Fruit fly (Drosophila melanogaster) whole organism, embryonic: Measurements from ENCODE around the gene dysc.

Experiments
- Ada2b ChIP-seq: fragments of 200-800 bp; sonication (Bioruptor generic); IDR thresholded peaks from 2 replicates; pipeline ENCODE4 v1.3.6; 2022; ENCODE audit warnings: missing biosample characterization, missing genetic modification characterization
- Antp ChIP-seq: fragments of 200-800 bp; sonication (Bioruptor generic); optimal IDR thresholded peaks from 3 replicates; lab custom pipeline; 2016; ENCODE audit warnings: missing biosample characterization, missing genetic modification characterization
- C15 ChIP-seq: fragments of 200-800 bp; sonication (Bioruptor generic); IDR thresholded peaks from 3 replicates; pipeline ENCODE4 v1.3.6; 2022; ENCODE audit warnings: missing biosample characterization, missing genetic modification characterization
- CG11398 ChIP-seq: fragments of 200-800 bp; sonication (Bioruptor generic); optimal IDR thresholded peaks from 2 replicates; lab custom pipeline; 2016; ENCODE audit warnings: missing biosample characterization, missing genetic modification characterization
- CG12659 ChIP-seq: fragments of 200-800 bp; sonication (Bioruptor generic); optimal IDR thresholded peaks from 3 replicates; lab custom pipeline; 2017; ENCODE audit warnings: mild to moderate bottlenecking, missing biosample characterization, missing genetic modification reagents, missing genetic modification characterization
- CG15011 ChIP-seq: fragments of 200-800 bp; sonication (Bioruptor generic); optimal IDR thresholded peaks from 3 replicates; lab custom pipeline; 2018; ENCODE audit warnings: missing biosample characterization, mild to moderate bottlenecking, missing genetic modification characterization
- CG15601 ChIP-seq: fragments of 200-800 bp; sonication (Bioruptor generic); optimal IDR thresholded peaks from 3 replicates; lab custom pipeline; 2019; ENCODE audit warnings: missing biosample characterization, mild to moderate bottlenecking, missing genetic modification characterization, moderate library complexity
- CG17186 ChIP-seq: fragments of 200-800 bp; sonication (Bioruptor generic); optimal IDR thresholded peaks from 3 replicates; lab custom pipeline; 2017; ENCODE audit warnings: missing biosample characterization, missing genetic modification reagents, missing genetic modification characterization
- CG17359 ChIP-seq: fragments of 200-800 bp; sonication (Bioruptor generic); optimal IDR thresholded peaks from 3 replicates; lab custom pipeline; 2018; ENCODE audit warnings: missing biosample characterization, mild to moderate bottlenecking, missing genetic modification characterization, moderate library complexity
- CG18011 ChIP-seq: fragments of 200-800 bp; sonication (Bioruptor generic); optimal IDR thresholded peaks from 2 replicates; lab custom pipeline; 2017; ENCODE audit warnings: missing biosample characterization, missing genetic modification characterization, mild to moderate bottlenecking, moderate library complexity, missing genotype
- CG30403 ChIP-seq: fragments of 200-800 bp; sonication (Bioruptor generic); optimal IDR thresholded peaks from 3 replicates; lab custom pipeline; 2016; ENCODE audit warnings: missing biosample characterization, missing genetic modification characterization
- CG34376 ChIP-seq: fragments of 200-800 bp; sonication (Bioruptor generic); optimal IDR thresholded peaks from 2 replicates; lab custom pipeline; 2018; ENCODE audit warnings: missing biosample characterization, mild to moderate bottlenecking, missing genetic modification characterization
- CG7372 ChIP-seq: fragments of 200-800 bp; sonication (Bioruptor generic); IDR thresholded peaks from 2 replicates; pipeline ENCODE4 v1.3.6; 2022; ENCODE audit warnings: missing biosample characterization, missing genetic modification characterization
- CG8290 ChIP-seq, 3 experiments: fragments of 200-800 bp; sonication (Bioruptor generic); optimal IDR thresholded peaks; 2 replicates each; lab custom pipeline; 2016 to 2019; ENCODE audit warnings: missing biosample characterization in 3 of 3, missing genetic modification characterization in 3 of 3, mild to moderate bottlenecking in 2 of 3, moderate library complexity in 1 of 3
- CG8478 ChIP-seq: fragments of >200 bp; optimal IDR thresholded peaks from 2 replicates; lab custom pipeline; 2018
- Chrac-16 ChIP-seq: fragments of 200-800 bp; sonication (Bioruptor generic); optimal IDR thresholded peaks from 3 replicates; lab custom pipeline; 2016; ENCODE audit warnings: missing biosample characterization, missing genetic modification characterization
- Doc3 ChIP-seq: fragments of 200-800 bp; sonication (Bioruptor generic); IDR thresholded peaks from 3 replicates; pipeline ENCODE4 v1.3.6; 2022; ENCODE audit warnings: missing biosample characterization, missing genetic modification characterization; ENCODE audit not compliant: partially characterized antibody
- Dref ChIP-seq: fragments of 200-800 bp; sonication (Bioruptor generic); IDR thresholded peaks from 2 replicates; pipeline ENCODE4 v1.3.6; 2022; ENCODE audit warnings: missing biosample characterization, missing genetic modification characterization
- Elba2 ChIP-seq: fragments of 200-800 bp; sonication (Bioruptor generic); optimal IDR thresholded peaks from 3 replicates; lab custom pipeline; 2016; ENCODE audit warnings: missing biosample characterization, missing genetic modification characterization
- H2.0 ChIP-seq: fragments of 200-800 bp; sonication (Bioruptor generic); IDR thresholded peaks from 2 replicates; pipeline ENCODE4 v1.3.6; 2022; ENCODE audit warnings: missing biosample characterization, missing genetic modification characterization
- HLH54F ChIP-seq: fragments of 200-800 bp; sonication (Bioruptor generic); optimal IDR thresholded peaks from 3 replicates; lab custom pipeline; 2016; ENCODE audit warnings: missing biosample characterization, missing genetic modification characterization
- Hey ChIP-seq: fragments of 200-800 bp; sonication (Bioruptor generic); optimal IDR thresholded peaks from 3 replicates; lab custom pipeline; 2018; ENCODE audit warnings: missing biosample characterization, mild to moderate bottlenecking, missing genetic modification characterization
- HmgZ ChIP-seq: fragments of 200-800 bp; sonication (Bioruptor generic); optimal IDR thresholded peaks from 2 replicates; lab custom pipeline; 2018; ENCODE audit warnings: missing biosample characterization, mild to moderate bottlenecking, missing genetic modification characterization
- Hr78 ChIP-seq, 2 experiments: fragments of 200-800 bp in 1 of 2; fragments of >200 bp in 1 of 2; sonication (Bioruptor generic) in 1 of 2; optimal IDR thresholded peaks; 2 replicates each; lab custom pipeline; 2017 to 2019; ENCODE audit warnings: missing biosample characterization in 2 of 2, missing genetic modification characterization in 2 of 2, mild to moderate bottlenecking in 1 of 2, moderate library complexity in 1 of 2
- NfI ChIP-seq: fragments of 200-800 bp; sonication (Bioruptor generic); optimal IDR thresholded peaks from 3 replicates; lab custom pipeline; 2018; ENCODE audit warnings: missing biosample characterization, mild to moderate bottlenecking, missing genetic modification characterization, moderate library complexity
- ap ChIP-seq: fragments of 200-800 bp; sonication (Bioruptor generic); IDR thresholded peaks from 2 replicates; pipeline ENCODE4 v1.3.6; 2022; ENCODE audit warnings: missing biosample characterization, missing genetic modification characterization
- cad ChIP-seq: fragments of >200 bp; optimal IDR thresholded peaks from 2 replicates; lab custom pipeline; 2017; ENCODE audit warnings: missing biosample characterization, missing genetic modification characterization
- dm ChIP-seq: fragments of 200-800 bp; sonication (Bioruptor generic); optimal IDR thresholded peaks from 3 replicates; lab custom pipeline; 2016; ENCODE audit warnings: missing biosample characterization, missing genetic modification characterization
- fd96Cb ChIP-seq: fragments of 200-800 bp; sonication (Bioruptor generic); optimal IDR thresholded peaks from 2 replicates; lab custom pipeline; 2018; ENCODE audit warnings: missing biosample characterization, mild to moderate bottlenecking, missing genetic modification characterization, moderate library complexity
- fru ChIP-seq: fragments of >200 bp; optimal IDR thresholded peaks from 2 replicates; lab custom pipeline; 2017
- gcm ChIP-seq: fragments of 200-800 bp; sonication (Bioruptor generic); optimal IDR thresholded peaks from 2 replicates; lab custom pipeline; 2019; ENCODE audit warnings: missing biosample characterization, mild to moderate bottlenecking, missing genetic modification characterization, moderate library complexity
- gcm2 ChIP-seq: fragments of 200-800 bp; sonication (Bioruptor generic); optimal IDR thresholded peaks from 2 replicates; lab custom pipeline; 2016; ENCODE audit warnings: missing biosample characterization, missing genetic modification characterization
- gt ChIP-seq: fragments of 200-800 bp; sonication (Bioruptor generic); IDR thresholded peaks from 2 replicates; pipeline ENCODE4 v1.3.6; 2022; ENCODE audit warnings: missing biosample characterization, missing genetic modification characterization
- her ChIP-seq: fragments of 200-800 bp; sonication (Bioruptor generic); optimal IDR thresholded peaks from 2 replicates; lab custom pipeline; 2016; ENCODE audit warnings: missing biosample characterization, missing genetic modification characterization
- ind ChIP-seq: fragments of 200-800 bp; sonication (Bioruptor generic); optimal IDR thresholded peaks from 3 replicates; lab custom pipeline; 2016; ENCODE audit warnings: missing biosample characterization, missing genetic modification characterization
- lola ChIP-seq, 3 experiments: fragments of >200 bp in 2 of 3; fragments of 200-800 bp in 1 of 3; sonication (Bioruptor generic) in 1 of 3; optimal IDR thresholded peaks; 2 replicates each; lab custom pipeline; 2017 to 2019; ENCODE audit warnings: missing biosample characterization in 3 of 3, missing genetic modification characterization in 3 of 3, mild to moderate bottlenecking in 1 of 3, moderate library complexity in 1 of 3
- mam ChIP-seq: fragments of 200-800 bp; sonication (Bioruptor generic); optimal IDR thresholded peaks from 3 replicates; lab custom pipeline; 2016; ENCODE audit warnings: missing biosample characterization, missing genetic modification characterization
- org-1 ChIP-seq: fragments of 200-800 bp; sonication (Bioruptor generic); optimal IDR thresholded peaks from 2 replicates; lab custom pipeline; 2017; ENCODE audit warnings: missing biosample characterization, missing genetic modification characterization
- pho ChIP-seq: fragments of 200-800 bp; sonication (Bioruptor generic); optimal IDR thresholded peaks from 2 replicates; lab custom pipeline; 2016; ENCODE audit warnings: missing biosample characterization, missing genetic modification characterization
- pros ChIP-seq: fragments of 200-800 bp; sonication (Bioruptor generic); optimal IDR thresholded peaks from 3 replicates; lab custom pipeline; 2019; ENCODE audit warnings: missing biosample characterization, mild to moderate bottlenecking, missing genetic modification characterization, moderate library complexity
- salm ChIP-seq: fragments of 200-800 bp; sonication (Bioruptor generic); optimal IDR thresholded peaks from 2 replicates; lab custom pipeline; 2018; ENCODE audit warnings: missing biosample characterization, mild to moderate bottlenecking, missing genetic modification characterization
- scrt ChIP-seq: fragments of 200-800 bp; sonication (Bioruptor generic); optimal IDR thresholded peaks from 2 replicates; lab custom pipeline; 2018; ENCODE audit warnings: missing biosample characterization, mild to moderate bottlenecking, missing genetic modification characterization, moderate library complexity
- sna ChIP-seq: fragments of 200-800 bp; sonication (Bioruptor generic); IDR thresholded peaks from 2 replicates; pipeline ENCODE4 v1.3.6; 2022; ENCODE audit warnings: missing biosample characterization, missing genetic modification characterization; ENCODE audit not compliant: partially characterized antibody
- so ChIP-seq: fragments of 200-800 bp; sonication (Bioruptor generic); IDR thresholded peaks from 3 replicates; pipeline ENCODE4 v1.3.6; 2022; ENCODE audit warnings: missing biosample characterization, missing genetic modification characterization
- sug ChIP-seq: fragments of 200-800 bp; optimal IDR thresholded peaks from 2 replicates; lab custom pipeline; 2019; ENCODE audit warnings: missing biosample characterization, mild to moderate bottlenecking, missing genetic modification characterization, moderate library complexity
- tll ChIP-seq, 2 experiments: fragments of 200-800 bp in 1 of 2; fragments of >200 bp in 1 of 2; sonication (Bioruptor generic) in 1 of 2; optimal IDR thresholded peaks; 2 replicates each; lab custom pipeline; 2017 to 2019; ENCODE audit warnings: missing biosample characterization in 2 of 2, missing genetic modification characterization in 2 of 2, mild to moderate bottlenecking in 1 of 2, moderate library complexity in 1 of 2
- toy ChIP-seq: fragments of 200-800 bp; sonication (Bioruptor generic); IDR thresholded peaks from 2 replicates; pipeline ENCODE4 v1.3.6; 2022; ENCODE audit warnings: missing biosample characterization, missing genetic modification characterization
- unc-4 ChIP-seq: fragments of 200-800 bp; sonication (Bioruptor generic); IDR thresholded peaks from 2 replicates; pipeline ENCODE4 v1.3.6; 2022; ENCODE audit warnings: missing biosample characterization, missing genetic modification characterization; ENCODE audit not compliant: partially characterized antibody
- unpg ChIP-seq: fragments of 200-800 bp; sonication (Bioruptor generic); optimal IDR thresholded peaks from 3 replicates; lab custom pipeline; 2018; ENCODE audit warnings: missing biosample characterization, mild to moderate bottlenecking, missing genetic modification characterization, moderate library complexity
- wek ChIP-seq: fragments of 200-800 bp; sonication (Bioruptor generic); optimal IDR thresholded peaks from 3 replicates; lab custom pipeline; 2018; ENCODE audit warnings: missing biosample characterization, mild to moderate bottlenecking, missing genetic modification characterization, moderate library complexity

The dysc gene

dm6 chr3L:13911649-13912260 lies 8.7 kb upstream of the dysc start (continued):
- TF ChIP-seq CG15601 (tag; lab: Kevin White, UChicago) = peak; percentile 47
- TF ChIP-seq Chrac-16 (GFP tag; lab: Kevin White, UChicago) = peak; percentile 36
- TF ChIP-seq gcm2 (GFP tag; lab: Kevin White, UChicago) = no peak
- TF ChIP-seq CG17359 (tag; lab: Kevin White, UChicago) = peak; percentile 71
- TF ChIP-seq CG34376 (GFP tag; lab: Kevin White, UChicago) = no peak
- TF ChIP-seq fd96Cb (tag; lab: Kevin White, UChicago) = peak; percentile 71
- TF ChIP-seq pho (GFP tag; lab: Kevin White, UChicago) = no peak
- TF ChIP-seq Hey (tag; lab: Kevin White, UChicago) = no peak
- TF ChIP-seq org-1 = peak; percentile 40
- no peak for TF ChIP-seq cad (GFP tag; lab: Kevin White, UChicago)
- no peak for TF ChIP-seq HLH54F
- no peak for TF ChIP-seq gt (GFP tag; lab: Robert Waterston, UW)
- no peak for TF ChIP-seq her (GFP tag; lab: Kevin White, UChicago)
- no peak for TF ChIP-seq dm (GFP tag; lab: Kevin White, UChicago)
- peak in 1 of 3 experiments; percentile 49 for TF ChIP-seq lola (GFP tag; optimal IDR thresholded peaks at IDR 0.05; lab: Kevin White, UChicago)
- TF ChIP-seq CG7372 (GFP tag; lab: Robert Waterston, UW) = peak; percentile 68
- no peak for TF ChIP-seq CG15011 (GFP tag; lab: Kevin White, UChicago)
- no peak for TF ChIP-seq wek
- no peak for TF ChIP-seq mam
- TF ChIP-seq CG17186 (GFP tag; lab: Kevin White, UChicago) = no peak
- no peak for TF ChIP-seq CG8290 (GFP tag; optimal IDR thresholded peaks at IDR 0.05; lab: Kevin White, UChicago)
- peak in 1 of 2 experiments; percentile 8 for TF ChIP-seq CG8290 (tag; optimal IDR thresholded peaks at IDR 0.05; lab: Kevin White, UChicago)
- peak; percentile 52 for TF ChIP-seq ind (GFP tag; lab: Kevin White, UChicago)
- no peak for TF ChIP-seq fru (lab: Kevin White, UChicago)
- no peak for TF ChIP-seq sna
- TF ChIP-seq pros (GFP tag; lab: Kevin White, UChicago) = no peak
- TF ChIP-seq HmgZ (tag; lab: Kevin White, UChicago) = no peak
- no peak for TF ChIP-seq Antp
- no peak for TF ChIP-seq toy (GFP tag; lab: Robert Waterston, UW)
- peak; percentile 69 for TF ChIP-seq CG12659 (GFP tag; lab: Kevin White, UChicago)
- 0 out of 2 replicates have a peak, but pooled peaks have one; percentile 13 for TF ChIP-seq Ada2b (GFP tag; lab: Robert Waterston, UW)
- TF ChIP-seq salm (tag; lab: Kevin White, UChicago) = peak; percentile 53
- no peak for TF ChIP-seq CG8478
- TF ChIP-seq C15 (GFP tag; lab: Robert Waterston, UW) = no peak
- TF ChIP-seq tll (GFP tag; optimal IDR thresholded peaks at IDR 0.05; lab: Kevin White, UChicago) = no peak
- TF ChIP-seq scrt (GFP tag; lab: Kevin White, UChicago) = peak; percentile 49
- no peak; the same call in 1 of the 2 replicates for TF ChIP-seq ap (GFP tag; lab: Robert Waterston, UW)
- TF ChIP-seq unc-4 (GFP tag; lab: Robert Waterston, UW) = no peak
- peak; percentile 66 for TF ChIP-seq NfI
- TF ChIP-seq gcm (GFP tag; lab: Kevin White, UChicago) = peak; percentile 50
- peak; percentile 71 for TF ChIP-seq unpg (GFP tag; lab: Kevin White, UChicago)
- TF ChIP-seq Hr78 (GFP tag; optimal IDR thresholded peaks at IDR 0.05; lab: Kevin White, UChicago) = peak in 1 of 2 experiments; percentile 89
- peak; percentile 36 for TF ChIP-seq sug (tag; lab: Kevin White, UChicago)
- TF ChIP-seq so (GFP tag; lab: Robert Waterston, UW) = peak; percentile 77; the same call in 1 of the 3 replicates
- no peak for TF ChIP-seq Doc3
- TF ChIP-seq H2.0 = peak; percentile 36
- peak; percentile 54 for TF ChIP-seq CG30403 (GFP tag; lab: Kevin White, UChicago)
- TF ChIP-seq Elba2 (GFP tag; lab: Kevin White, UChicago) = no peak
- TF ChIP-seq CG18011 (GFP tag; lab: Kevin White, UChicago) = no peak
- TF ChIP-seq CG11398 (GFP tag; lab: Kevin White, UChicago) = no peak
- TF ChIP-seq Dref (GFP tag; lab: Robert Waterston, UW) = no peak
